Fruit fly (Drosophila melanogaster): ENCODE data around the gene CG33688.
A peak's percentile ranks its signal among the peaks of the same experiment; 100 is the strongest.

CG33688 gene

DNA sequence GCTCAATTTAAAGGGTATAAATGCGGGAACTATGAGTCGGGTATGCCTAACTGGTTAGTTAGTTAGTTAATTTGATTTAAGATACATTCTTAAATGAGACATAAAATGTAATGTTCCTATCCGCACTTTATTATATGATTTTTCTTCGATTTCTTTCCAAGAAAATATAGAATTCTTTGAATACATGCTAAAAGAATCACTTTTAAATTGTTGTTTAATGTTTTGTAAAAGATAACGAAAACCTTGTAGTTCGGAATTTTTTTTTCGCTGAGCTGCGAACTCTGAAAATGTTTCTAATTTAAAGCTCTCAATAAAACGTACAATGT, 39.0 kb upstream of the CG33688 start:
- TF ChIP-seq PHDP (tag; optimal IDR thresholded peaks at IDR 0.05) (peak; percentile 49), CG7745 (tag; optimal IDR thresholded peaks at IDR 0.05) (no peak), NC2β (GFP tag; optimal IDR thresholded peaks at IDR 0.05) (no peak), CG12744 (GFP tag; optimal IDR thresholded peaks at IDR 0.05) (no peak), oc (tag; optimal IDR thresholded peaks at IDR 0.05) (no peak), CG8290 (GFP tag; optimal IDR thresholded peaks at IDR 0.05) (no peak), CG8290 (tag; optimal IDR thresholded peaks at IDR 0.05) (peak in 1 of 2 experiments; percentile 16), Dip3 (GFP tag; optimal IDR thresholded peaks at IDR 0.05) (peak; percentile 18), mam (GFP tag; optimal IDR thresholded peaks at IDR 0.05) (peak; percentile 36), disco-r (GFP tag; optimal IDR thresholded peaks at IDR 0.05) (no peak), danr (GFP tag; IDR thresholded peaks at IDR 0.05) (no peak), CG18619 (GFP tag; optimal IDR thresholded peaks at IDR 0.05) (peak; percentile 18), Deaf1 (tag; optimal IDR thresholded peaks at IDR 0.05) (no peak), CG33213 (GFP tag; optimal IDR thresholded peaks at IDR 0.05) (no peak), CG11085 (GFP tag; IDR thresholded peaks at IDR 0.05) (no peak), run (tag; optimal IDR thresholded peaks at IDR 0.05) (no peak), wdn (GFP tag; IDR thresholded peaks at IDR 0.05) (0 out of 2 replicates have a peak, but pooled peaks have one; percentile 20), fd3F (GFP tag; optimal IDR thresholded peaks at IDR 0.05) (peak; percentile 33), so (GFP tag; IDR thresholded peaks at IDR 0.05) (no peak), CG3281 (GFP tag; optimal IDR thresholded peaks at IDR 0.05) (peak; percentile 52), ash1 (GFP tag; optimal IDR thresholded peaks at IDR 0.05) (no peak), slbo (GFP tag; IDR thresholded peaks at IDR 0.05) (peak; percentile 41; the same call in 1 of the 2 replicates), phol (tag; optimal IDR thresholded peaks at IDR 0.05) (no peak), gt (GFP tag; IDR thresholded peaks at IDR 0.05) (no peak), dpn (GFP tag; optimal IDR thresholded peaks at IDR 0.05) (peak in 1 of 2 experiments; percentile 3), sima (GFP tag; optimal IDR thresholded peaks at IDR 0.05) (no peak), pho (GFP tag; optimal IDR thresholded peaks at IDR 0.05) (peak; percentile 27), grau (tag; optimal IDR thresholded peaks at IDR 0.05) (peak; percentile 55), Lhr (GFP tag; optimal IDR thresholded peaks at IDR 0.05) (no peak), CG10321 (GFP tag; IDR thresholded peaks at IDR 0.05) (no peak), CG5953 (GFP tag; IDR thresholded peaks at IDR 0.05) (no peak), Neu2 (GFP tag; optimal IDR thresholded peaks at IDR 0.05; ENCODE audit: borderline replicate concordance) (no peak), vnd (GFP tag; IDR thresholded peaks at IDR 0.05; ENCODE audit: partially characterized antibody) (no peak), dmrt99B (tag; optimal IDR thresholded peaks at IDR 0.05) (no peak), peb (GFP tag; IDR thresholded peaks at IDR 0.05) (no peak), HLH3B (GFP tag; IDR thresholded peaks at IDR 0.05) (no peak), schlank (tag; optimal IDR thresholded peaks at IDR 0.05) (peak; percentile 21), ind (GFP tag; optimal IDR thresholded peaks at IDR 0.05) (no peak), CG3847 (GFP tag; IDR thresholded peaks at IDR 0.05) (no peak), al (GFP tag; IDR thresholded peaks at IDR 0.05) (0 out of 2 replicates have a peak, but pooled peaks have one; percentile 17), CG13894 (tag; optimal IDR thresholded peaks at IDR 0.05) (no peak), CG10565 (GFP tag; optimal IDR thresholded peaks at IDR 0.05) (no peak), zfh2 (GFP tag; optimal IDR thresholded peaks at IDR 0.05) (peak; percentile 48), CG8359 (GFP tag; optimal IDR thresholded peaks at IDR 0.05; ENCODE audit: borderline replicate concordance) (no peak), tio (GFP tag; optimal IDR thresholded peaks at IDR 0.05) (peak; percentile 29), CG2120 (GFP tag; optimal IDR thresholded peaks at IDR 0.05) (peak; percentile 78), dan (GFP tag; IDR thresholded peaks at IDR 0.05) (no peak), CG6654 (GFP tag; optimal IDR thresholded peaks at IDR 0.05) (no peak), emc (GFP tag; optimal IDR thresholded peaks at IDR 0.05) (no peak), Drgx (GFP tag; IDR thresholded peaks at IDR 0.05) (no peak), CG15269 (tag; optimal IDR thresholded peaks at IDR 0.05) (peak; percentile 18), CG14965 (GFP tag; optimal IDR thresholded peaks at IDR 0.05; ENCODE audit: borderline replicate concordance) (no peak), org-1 (GFP tag; optimal IDR thresholded peaks at IDR 0.05) (no peak)

Measured in whole organism, embryonic.